Worm (Caenorhabditis elegans) whole organism, young adult: ENCODE results near the gene K09C6.8.

Experiments
- D2030.7 ChIP-seq: fragments of 200-800 bp; sonication (Bioruptor generic); IDR thresholded peaks from 2 replicates; pipeline ENCODE4 v1.3.6; 2022; ENCODE audit warnings: missing genetic modification reagents, missing genetic modification characterization, missing compliant biosample characterization
- F49E8.2 ChIP-seq: sonication (generic microtip); optimal IDR thresholded peaks from 3 replicates; lab custom pipeline; 2017; ENCODE audit warnings: missing genetic modification characterization, mild to moderate bottlenecking, missing compliant biosample characterization, antibody characterized with exemption, moderate library complexity; ENCODE audit not compliant: insufficient read depth
- F57A8.1 ChIP-seq: fragments of 200-800 bp; sonication (Bioruptor generic); optimal IDR thresholded peaks from 2 replicates; lab custom pipeline; 2018; ENCODE audit warnings: mild to moderate bottlenecking, missing genetic modification characterization, moderate library complexity, missing compliant biosample characterization
- Y53F4B.3 ChIP-seq: fragments of 200-800 bp; sonication (Bioruptor generic); IDR thresholded peaks from 2 replicates; pipeline ENCODE4 v1.3.6; 2022; ENCODE audit warnings: missing genetic modification reagents, missing genetic modification characterization, missing compliant biosample characterization
- Y53G8AR.9 ChIP-seq: fragments of 200-800 bp; sonication (Bioruptor generic); conservative IDR thresholded peaks from 2 replicates; pipeline ENCODE4 v1.3.6; 2022; ENCODE audit warnings: missing genetic modification reagents, missing genetic modification characterization, missing compliant biosample characterization
- ama-1 ChIP-seq, 3 experiments: fragments of 150-350 bp in 1 of 3; sonication (generic microtip) in 2 of 3; optimal IDR thresholded peaks; 2 replicates each; lab custom pipeline; 2014 to 2018; ENCODE audit warnings: missing biosample characterization in 2 of 3, missing genetic modification characterization in 2 of 3, missing genetic modification reagents in 2 of 3
- attf-3 ChIP-seq: fragments of 200-800 bp; sonication (Bioruptor generic); conservative IDR thresholded peaks from 2 replicates; pipeline ENCODE4 v1.3.6; 2022; ENCODE audit warnings: missing genetic modification reagents, missing genetic modification characterization, missing compliant biosample characterization
- ccch-3 ChIP-seq: fragments of 200-800 bp; sonication (Bioruptor generic); optimal IDR thresholded peaks from 2 replicates; lab custom pipeline; 2018; ENCODE audit warnings: mild to moderate bottlenecking, missing genetic modification characterization, missing compliant biosample characterization
- cebp-2 ChIP-seq: fragments of 200-800 bp; sonication (Bioruptor generic); IDR thresholded peaks from 2 replicates; pipeline ENCODE4 v1.3.6; 2022; ENCODE audit warnings: missing genetic modification characterization, missing compliant biosample characterization
- ceh-91 ChIP-seq: fragments of 200-800 bp; sonication (Bioruptor generic); IDR thresholded peaks from 2 replicates; pipeline ENCODE4 v1.3.6; 2022; ENCODE audit warnings: missing genetic modification reagents, missing genetic modification characterization, missing compliant biosample characterization
- chd-7 ChIP-seq: sonication (generic microtip); optimal IDR thresholded peaks from 2 replicates; lab custom pipeline; 2016; ENCODE audit warnings: mild to moderate bottlenecking, missing genetic modification characterization, moderate library complexity, missing compliant biosample characterization
- dox-1 ChIP-seq: fragments of 200-800 bp; sonication (Bioruptor generic); IDR thresholded peaks from 2 replicates; pipeline ENCODE4 v1.3.6; 2022; ENCODE audit warnings: missing genetic modification reagents, missing genetic modification characterization, missing compliant biosample characterization
- dpl-1 ChIP-seq: fragments of 150-350 bp; optimal IDR thresholded peaks from 2 replicates; lab custom pipeline; 2014; ENCODE audit warnings: missing biosample characterization, missing genetic modification reagents, missing genetic modification characterization
- efl-1 ChIP-seq: fragments of 150-350 bp; optimal IDR thresholded peaks from 2 replicates; lab custom pipeline; 2014; ENCODE audit warnings: missing biosample characterization, missing genetic modification reagents, missing genetic modification characterization
- egl-18 ChIP-seq: fragments of 200-800 bp; sonication (Bioruptor generic); IDR thresholded peaks from 2 replicates; pipeline ENCODE4 v1.3.6; 2022; ENCODE audit warnings: missing genetic modification reagents, missing genetic modification characterization, missing compliant biosample characterization
- egl-44 ChIP-seq: fragments of 200-800 bp; sonication (Bioruptor generic); IDR thresholded peaks from 2 replicates; pipeline ENCODE4 v1.3.6; 2022; ENCODE audit warnings: missing genetic modification reagents, missing genetic modification characterization, missing compliant biosample characterization
- egrh-3 ChIP-seq: fragments of 200-800 bp; sonication (Bioruptor generic); IDR thresholded peaks from 2 replicates; pipeline ENCODE4 v1.3.6; 2022; ENCODE audit warnings: missing genetic modification reagents, missing genetic modification characterization, missing compliant biosample characterization
- gei-17 ChIP-seq: fragments of 200-800 bp; sonication (Bioruptor generic); optimal IDR thresholded peaks from 2 replicates; lab custom pipeline; 2018; ENCODE audit warnings: mild to moderate bottlenecking, missing genetic modification characterization, missing compliant biosample characterization
- hlh-12 ChIP-seq: sonication (generic microtip); optimal IDR thresholded peaks from 2 replicates; lab custom pipeline; 2016; ENCODE audit warnings: missing genetic modification characterization, missing compliant biosample characterization
- hlh-26 ChIP-seq: fragments of 200-800 bp; sonication (Bioruptor generic); conservative IDR thresholded peaks from 2 replicates; pipeline ENCODE4 v1.3.6; 2022; ENCODE audit warnings: missing genetic modification reagents, missing genetic modification characterization, missing compliant biosample characterization
- hmg-1.2 ChIP-seq: fragments of 200-800 bp; sonication (Bioruptor generic); IDR thresholded peaks from 2 replicates; pipeline ENCODE4 v1.3.6; 2022; ENCODE audit warnings: missing genetic modification reagents, missing genetic modification characterization, missing compliant biosample characterization
- hsf-1 ChIP-seq: fragments of 200-800 bp; sonication (Bioruptor generic); IDR thresholded peaks from 2 replicates; pipeline ENCODE4 v1.3.6; 2022; ENCODE audit warnings: missing genetic modification reagents, missing genetic modification characterization, missing compliant biosample characterization
- lag-1 ChIP-seq: fragments of 200-800 bp; sonication (Bioruptor generic); IDR thresholded peaks from 2 replicates; pipeline ENCODE4 v1.3.6; 2022; ENCODE audit warnings: missing genetic modification reagents, missing genetic modification characterization, missing compliant biosample characterization
- lin-54 ChIP-seq: fragments of 200-800 bp; sonication (Bioruptor generic); optimal IDR thresholded peaks from 2 replicates; lab custom pipeline; 2018; ENCODE audit warnings: mild to moderate bottlenecking, missing genetic modification characterization, missing compliant biosample characterization
- lir-1 ChIP-seq: fragments of 200-800 bp; sonication (Bioruptor generic); conservative IDR thresholded peaks from 2 replicates; pipeline ENCODE4 v1.3.6; 2022; ENCODE audit warnings: missing genetic modification reagents, missing genetic modification characterization, missing compliant biosample characterization
- lsy-27 ChIP-seq: sonication (generic microtip); optimal IDR thresholded peaks from 2 replicates; lab custom pipeline; 2017; ENCODE audit warnings: missing genetic modification characterization, mild to moderate bottlenecking, missing compliant biosample characterization, antibody characterized with exemption, missing genotype, borderline replicate concordance; ENCODE audit not compliant: insufficient read depth
- madf-3 ChIP-seq: fragments of 200-800 bp; sonication (Bioruptor generic); IDR thresholded peaks from 2 replicates; pipeline ENCODE4 v1.3.6; 2022; ENCODE audit warnings: missing genetic modification reagents, missing genetic modification characterization, missing compliant biosample characterization
- mcd-1 ChIP-seq: fragments of 200-800 bp; sonication (Bioruptor generic); IDR thresholded peaks from 2 replicates; pipeline ENCODE4 v1.3.6; 2022; ENCODE audit warnings: missing genetic modification reagents, missing genetic modification characterization, missing compliant biosample characterization
- mel-28 ChIP-seq: sonication (generic microtip); optimal IDR thresholded peaks from 2 replicates; lab custom pipeline; 2016; ENCODE audit warnings: borderline replicate concordance, mild to moderate bottlenecking, missing genetic modification characterization, missing compliant biosample characterization
- nfya-1 ChIP-seq: sonication (generic microtip); optimal IDR thresholded peaks from 2 replicates; lab custom pipeline; 2017; ENCODE audit warnings: antibody characterized with exemption, missing compliant biosample characterization, missing genetic modification characterization, borderline replicate concordance; ENCODE audit not compliant: insufficient read depth
- nfyb-1 ChIP-seq: fragments of 200-800 bp; sonication (Bioruptor generic); IDR thresholded peaks from 2 replicates; pipeline ENCODE4 v1.3.6; 2022; ENCODE audit warnings: missing genetic modification reagents, missing genetic modification characterization, missing compliant biosample characterization
- nhr-120 ChIP-seq: fragments of 200-800 bp; sonication (Bioruptor generic); IDR thresholded peaks from 2 replicates; pipeline ENCODE4 v1.3.6; 2022; ENCODE audit warnings: missing genetic modification characterization, missing compliant biosample characterization
- nhr-27 ChIP-seq: fragments of 200-800 bp; sonication (Bioruptor generic); optimal IDR thresholded peaks from 2 replicates; lab custom pipeline; 2018; ENCODE audit warnings: mild to moderate bottlenecking, missing genetic modification characterization, moderate library complexity, missing compliant biosample characterization
- pbrm-1 ChIP-seq: fragments of 200-800 bp; sonication (Bioruptor generic); IDR thresholded peaks from 2 replicates; pipeline ENCODE4 v1.3.6; 2022; ENCODE audit warnings: missing genetic modification reagents, missing genetic modification characterization, missing compliant biosample characterization
- pha-4 ChIP-seq: fragments of 150-350 bp; sonication (generic microtip); optimal IDR thresholded peaks from 2 replicates; lab custom pipeline; 2014; ENCODE audit warnings: missing biosample characterization, missing genetic modification reagents, missing genetic modification characterization
- rcor-1 ChIP-seq: fragments of 200-800 bp; sonication (Bioruptor generic); IDR thresholded peaks from 2 replicates; pipeline ENCODE4 v1.3.6; 2022; ENCODE audit warnings: missing genetic modification reagents, missing genetic modification characterization, missing compliant biosample characterization
- rec-8 ChIP-seq, 2 experiments: sonication (generic microtip); optimal IDR thresholded peaks; 2 replicates each; lab custom pipeline; 2016; ENCODE audit warnings: mild to moderate bottlenecking in 2 of 2, missing genetic modification characterization in 2 of 2, missing genetic modification reagents in 2 of 2, missing genotype in 2 of 2, missing biosample characterization in 1 of 2, missing compliant biosample characterization in 1 of 2, moderate library complexity in 1 of 2
- snpc-3.4 ChIP-seq: sonication (generic microtip); optimal IDR thresholded peaks from 2 replicates; lab custom pipeline; 2017; ENCODE audit warnings: missing genetic modification characterization, mild to moderate bottlenecking, missing compliant biosample characterization, antibody characterized with exemption, moderate library complexity, missing genotype, missing genetic modification reagents
- tbp1 ChIP-seq: fragments of 200-800 bp; sonication (Bioruptor generic); optimal IDR thresholded peaks from 2 replicates; lab custom pipeline; 2018; ENCODE audit warnings: mild to moderate bottlenecking, missing genetic modification characterization, missing compliant biosample characterization
- tbx-9 ChIP-seq: sonication (generic microtip); optimal IDR thresholded peaks from 2 replicates; lab custom pipeline; 2016; ENCODE audit warnings: borderline replicate concordance, missing genetic modification characterization, inconsistent platforms, missing compliant biosample characterization
- unc-130 ChIP-seq: sonication (generic microtip); optimal IDR thresholded peaks from 2 replicates; lab custom pipeline; 2016; ENCODE audit warnings: missing genetic modification reagents, missing genetic modification characterization, missing compliant biosample characterization
- unc-62 ChIP-seq: fragments of 150-350 bp; optimal IDR thresholded peaks from 2 replicates; lab custom pipeline; 2014; ENCODE audit warnings: missing biosample characterization, missing genetic modification reagents, missing genetic modification characterization
- ztf-22 ChIP-seq: fragments of 200-800 bp; sonication (Bioruptor generic); optimal IDR thresholded peaks from 2 replicates; lab custom pipeline; 2018; ENCODE audit warnings: mild to moderate bottlenecking, missing genetic modification characterization, moderate library complexity, missing compliant biosample characterization
- ztf-28 ChIP-seq: fragments of 200-800 bp; sonication (Bioruptor generic); IDR thresholded peaks from 2 replicates; pipeline ENCODE4 v1.3.6; 2022; ENCODE audit warnings: missing genetic modification reagents, missing genetic modification characterization, missing compliant biosample characterization
- ztf-3 ChIP-seq: fragments of 200-800 bp; sonication (Bioruptor generic); optimal IDR thresholded peaks from 2 replicates; lab custom pipeline; 2018; ENCODE audit warnings: mild to moderate bottlenecking, missing genetic modification characterization, missing compliant biosample characterization

Gene K09C6.8

ce11 chrV:866729-867128 lies 23.7 kb upstream of the K09C6.8 start, which contains the start of gene T02B11.3 (continued):
- TF ChIP-seq Y53F4B.3 (GFP tag; lab: Robert Waterston, UW) (no peak), tbp1 (GFP tag; lab: Kevin White, UChicago) (no peak)

- no peak for TF ChIP-seq nfyb-1
- 0 out of 2 replicates have a peak, but pooled peaks have one; percentile 43 for TF ChIP-seq egl-18 (GFP tag; lab: Robert Waterston, UW)
- no peak for TF ChIP-seq ztf-3 (GFP tag; lab: Kevin White, UChicago)
- no peak for TF ChIP-seq F57A8.1
- TF ChIP-seq hlh-26 (GFP tag; lab: Robert Waterston, UW): no peak
- TF ChIP-seq dpl-1 (GFP tag; lab: Kevin White, UChicago): no peak
- no peak for TF ChIP-seq lsy-27 (tag; lab: Kevin White, UChicago)
- no peak for TF ChIP-seq ztf-22 (GFP tag; lab: Kevin White, UChicago)
- TF ChIP-seq chd-7 (tag; lab: Kevin White, UChicago): no peak
- no peak for TF ChIP-seq cebp-2 (GFP tag; lab: Robert Waterston, UW)
- peak; percentile 71 for TF ChIP-seq rcor-1
- peak; percentile 66; the same call in 1 of the 2 replicates for TF ChIP-seq hsf-1
- peak; percentile 69 for TF ChIP-seq mcd-1 (GFP tag; lab: Robert Waterston, UW)
- no peak for TF ChIP-seq unc-62 (GFP tag; lab: Kevin White, UChicago)
- no peak for TF ChIP-seq egrh-3 (GFP tag; lab: Robert Waterston, UW)
- no peak for TF ChIP-seq pbrm-1 (GFP tag; lab: Robert Waterston, UW)
- TF ChIP-seq madf-3 (GFP tag; lab: Robert Waterston, UW): no peak
- no peak for TF ChIP-seq attf-3 (GFP tag; lab: Robert Waterston, UW)
- no peak for TF ChIP-seq gei-17
- TF ChIP-seq unc-130 (GFP tag; lab: Kevin White, UChicago): no peak
- no peak for TF ChIP-seq ztf-28 (GFP tag; lab: Robert Waterston, UW)
- 0 out of 2 replicates have a peak, but pooled peaks have one; percentile 36 for TF ChIP-seq egl-44 (GFP tag; lab: Robert Waterston, UW)
- TF ChIP-seq tbx-9: no peak
- no peak for TF ChIP-seq rec-8 (tag; optimal IDR thresholded peaks at IDR 0.05; lab: Kevin White, UChicago)
- no peak for TF ChIP-seq ccch-3
- no peak for TF ChIP-seq nfya-1 (tag; lab: Kevin White, UChicago)
- TF ChIP-seq D2030.7 (GFP tag; lab: Robert Waterston, UW): peak; percentile 56; the same call in 1 of the 2 replicates
- no peak for TF ChIP-seq ceh-91 (GFP tag; lab: Robert Waterston, UW)
- no peak for TF ChIP-seq hlh-12
- TF ChIP-seq efl-1 (GFP tag; lab: Kevin White, UChicago): no peak
- TF ChIP-seq pha-4: no peak
- peak; percentile 60 for TF ChIP-seq dox-1 (GFP tag; lab: Robert Waterston, UW)
- TF ChIP-seq ama-1 (optimal IDR thresholded peaks at IDR 0.05; lab: Kevin White, UChicago): no peak
- no peak for TF ChIP-seq ama-1 (GFP tag; optimal IDR thresholded peaks at IDR 0.05; lab: Kevin White, UChicago)
- no peak for TF ChIP-seq mel-28 (tag; lab: Kevin White, UChicago)
- TF ChIP-seq hmg-1.2 (GFP tag; lab: Robert Waterston, UW): peak; percentile 98
- no peak for TF ChIP-seq F49E8.2 (tag; lab: Kevin White, UChicago)
- TF ChIP-seq lir-1 (GFP tag; lab: Robert Waterston, UW): no peak
- 0 out of 2 replicates have a peak, but pooled peaks have one; percentile 51 for TF ChIP-seq Y53G8AR.9 (GFP tag; lab: Robert Waterston, UW)
- TF ChIP-seq nhr-120: no peak
- TF ChIP-seq nhr-27 (tag; lab: Kevin White, UChicago): no peak
- peak; percentile 86 for TF ChIP-seq snpc-3.4 (tag; lab: Kevin White, UChicago)
- no peak for TF ChIP-seq lin-54 (GFP tag; lab: Kevin White, UChicago)
- no peak for TF ChIP-seq lag-1
Measured at ce11 chrV:858841-859456, 15.9 kb upstream of the K09C6.8 start.
